Fruit fly (Drosophila melanogaster) whole organism, prepupa: ENCODE data around the gene CG5902.

Experiments used
- CG10669 ChIP-seq: fragments of 200-800 bp; sonication (Bioruptor generic); optimal IDR thresholded peaks from 3 replicates; lab custom pipeline; 2018; ENCODE audit warnings: missing biosample characterization, mild to moderate bottlenecking, missing genetic modification characterization, moderate library complexity
- CG11762 ChIP-seq: fragments of 200-800 bp; sonication (Bioruptor generic); optimal IDR thresholded peaks from 3 replicates; lab custom pipeline; 2016; ENCODE audit warnings: missing biosample characterization, missing genetic modification characterization; ENCODE audit not compliant: insufficient read depth
- CG1621 ChIP-seq: fragments of 200-800 bp; sonication (Bioruptor generic); optimal IDR thresholded peaks from 3 replicates; lab custom pipeline; 2018; ENCODE audit warnings: missing biosample characterization, mild to moderate bottlenecking, missing genetic modification characterization
- CG16779 ChIP-seq: fragments of 200-800 bp; sonication (Bioruptor generic); optimal IDR thresholded peaks from 3 replicates; lab custom pipeline; 2017; ENCODE audit warnings: missing biosample characterization, mild to moderate bottlenecking, missing genetic modification characterization
- CG31627 ChIP-seq: fragments of 200-800 bp; sonication (Bioruptor generic); optimal IDR thresholded peaks from 3 replicates; lab custom pipeline; 2016; ENCODE audit warnings: missing biosample characterization, missing genetic modification characterization
- CG3919 ChIP-seq: fragments of 200-800 bp; sonication (Bioruptor generic); optimal IDR thresholded peaks from 3 replicates; lab custom pipeline; 2016; ENCODE audit warnings: missing biosample characterization, missing genetic modification characterization
- CG6163 ChIP-seq: fragments of 200-800 bp; sonication (Bioruptor generic); IDR thresholded peaks from 3 replicates; pipeline ENCODE4 v1.3.6; 2022; ENCODE audit warnings: missing biosample characterization, missing genetic modification characterization
- CG6276 ChIP-seq: fragments of 200-800 bp; sonication (Bioruptor generic); optimal IDR thresholded peaks from 2 replicates; lab custom pipeline; 2017; ENCODE audit warnings: missing biosample characterization, mild to moderate bottlenecking, missing genetic modification characterization
- CG6792 ChIP-seq: fragments of 200-800 bp; sonication (Bioruptor generic); optimal IDR thresholded peaks from 3 replicates; lab custom pipeline; 2016; ENCODE audit warnings: missing biosample characterization, missing genetic modification characterization
- CG6808 ChIP-seq: fragments of 200-800 bp; sonication (Bioruptor generic); optimal IDR thresholded peaks from 3 replicates; lab custom pipeline; 2017; ENCODE audit warnings: missing biosample characterization, missing genetic modification characterization, mild to moderate bottlenecking, moderate library complexity, missing genetic modification reagents
- CG6854 ChIP-seq: fragments of 200-800 bp; sonication (Bioruptor generic); optimal IDR thresholded peaks from 2 replicates; lab custom pipeline; 2017; ENCODE audit warnings: missing biosample characterization, mild to moderate bottlenecking, missing genetic modification characterization
- CG7368 ChIP-seq: fragments of 200-800 bp; sonication (Bioruptor generic); optimal IDR thresholded peaks from 3 replicates; lab custom pipeline; 2016; ENCODE audit warnings: missing biosample characterization, missing genetic modification characterization
- CG8119 ChIP-seq: fragments of 200-800 bp; sonication (Bioruptor generic); IDR thresholded peaks from 3 replicates; pipeline ENCODE4 v1.3.6; 2022; ENCODE audit warnings: missing biosample characterization, missing genetic modification characterization
- CG8319 ChIP-seq: fragments of 200-800 bp; sonication (Bioruptor generic); optimal IDR thresholded peaks from 3 replicates; lab custom pipeline; 2016; ENCODE audit warnings: missing biosample characterization, missing genetic modification characterization
- CG8632 ChIP-seq: fragments of 200-800 bp; sonication (Bioruptor generic); optimal IDR thresholded peaks from 3 replicates; lab custom pipeline; 2016; ENCODE audit warnings: missing biosample characterization, missing genetic modification characterization
- CG9139 ChIP-seq: fragments of 200-800 bp; sonication (Bioruptor generic); optimal IDR thresholded peaks from 3 replicates; lab custom pipeline; 2017; ENCODE audit warnings: missing biosample characterization, mild to moderate bottlenecking, missing genetic modification characterization
- Eip75B ChIP-seq: fragments of 200-800 bp; sonication (Bioruptor generic); optimal IDR thresholded peaks from 3 replicates; lab custom pipeline; 2016; ENCODE audit warnings: missing biosample characterization, missing genetic modification characterization
- Eip78C ChIP-seq: fragments of 200-800 bp; sonication (Bioruptor generic); peaks from one replicate; lab custom pipeline; 2016; ENCODE audit warnings: missing biosample characterization, missing genetic modification characterization
- Eip93F ChIP-seq: fragments of 200-800 bp; sonication (Bioruptor generic); optimal IDR thresholded peaks from 2 replicates; lab custom pipeline; 2016; ENCODE audit warnings: missing biosample characterization, mild to moderate bottlenecking, missing genetic modification characterization
- Ets21C ChIP-seq: fragments of 200-800 bp; sonication (Bioruptor generic); optimal IDR thresholded peaks from 3 replicates; lab custom pipeline; 2016; ENCODE audit warnings: missing biosample characterization, missing genetic modification characterization
- Ets96B ChIP-seq: fragments of 200-800 bp; optimal IDR thresholded peaks from 2 replicates; lab custom pipeline; 2019; ENCODE audit warnings: missing biosample characterization, mild to moderate bottlenecking, missing genetic modification characterization, moderate library complexity
- Gug ChIP-seq: fragments of 200-800 bp; sonication (Bioruptor generic); IDR thresholded peaks from 2 replicates; pipeline ENCODE4 v1.3.6; 2022; ENCODE audit warnings: missing biosample characterization, missing genetic modification characterization
- Met ChIP-seq: fragments of 200-800 bp; sonication (Bioruptor generic); optimal IDR thresholded peaks from 3 replicates; lab custom pipeline; 2016; ENCODE audit warnings: missing biosample characterization, missing genetic modification characterization
- OdsH ChIP-seq: fragments of 200-800 bp; sonication (Bioruptor generic); optimal IDR thresholded peaks from 3 replicates; lab custom pipeline; 2016; ENCODE audit warnings: missing biosample characterization, missing genetic modification characterization
- Sox102F ChIP-seq: fragments of 200-800 bp; sonication (Bioruptor generic); optimal IDR thresholded peaks from 2 replicates; lab custom pipeline; 2016; ENCODE audit warnings: missing biosample characterization, mild to moderate bottlenecking, missing genetic modification characterization
- Sox14 ChIP-seq: fragments of 200-800 bp; sonication (Bioruptor generic); optimal IDR thresholded peaks from 3 replicates; lab custom pipeline; 2016; ENCODE audit warnings: missing biosample characterization, missing genetic modification characterization
- Sox15 ChIP-seq: fragments of 200-800 bp; sonication (Bioruptor generic); optimal IDR thresholded peaks from 3 replicates; lab custom pipeline; 2016; ENCODE audit warnings: missing biosample characterization, missing genetic modification characterization
- achi ChIP-seq: fragments of 200-800 bp; sonication (Bioruptor generic); optimal IDR thresholded peaks from 3 replicates; lab custom pipeline; 2016; ENCODE audit warnings: missing biosample characterization, missing genetic modification characterization
- cyc ChIP-seq: fragments of 200-800 bp; sonication (Bioruptor generic); optimal IDR thresholded peaks from 3 replicates; lab custom pipeline; 2016; ENCODE audit warnings: missing biosample characterization, missing genetic modification characterization
- dac ChIP-seq: fragments of 200-800 bp; sonication (Bioruptor generic); optimal IDR thresholded peaks from 2 replicates; lab custom pipeline; 2017; ENCODE audit warnings: missing biosample characterization, mild to moderate bottlenecking, missing genetic modification characterization
- dsx ChIP-seq: fragments of 200-800 bp; optimal IDR thresholded peaks from 3 replicates; lab custom pipeline; 2019; ENCODE audit warnings: missing biosample characterization, mild to moderate bottlenecking, missing genetic modification characterization, moderate library complexity; ENCODE audit not compliant: poor library complexity, severe bottlenecking
- eg ChIP-seq: fragments of 200-800 bp; sonication (Bioruptor generic); IDR thresholded peaks from 3 replicates; pipeline ENCODE4 v1.3.6; 2022; ENCODE audit warnings: missing biosample characterization, missing genetic modification characterization
- esn ChIP-seq: fragments of 200-800 bp; sonication (Bioruptor generic); optimal IDR thresholded peaks from 2 replicates; lab custom pipeline; 2016; ENCODE audit warnings: missing biosample characterization, mild to moderate bottlenecking, missing genetic modification characterization, moderate library complexity
- fd59A ChIP-seq: fragments of 200-800 bp; sonication (Bioruptor generic); optimal IDR thresholded peaks from 2 replicates; lab custom pipeline; 2017; ENCODE audit warnings: missing biosample characterization, mild to moderate bottlenecking, missing genetic modification characterization, missing genetic modification reagents
- fkh ChIP-seq: fragments of 200-800 bp; sonication (Bioruptor generic); optimal IDR thresholded peaks from 3 replicates; lab custom pipeline; 2017; ENCODE audit warnings: missing biosample characterization, mild to moderate bottlenecking, missing genetic modification characterization, moderate library complexity
- lz ChIP-seq: fragments of 200-800 bp; sonication (Bioruptor generic); optimal IDR thresholded peaks from 3 replicates; lab custom pipeline; 2016; ENCODE audit warnings: missing biosample characterization, missing genetic modification characterization
- net ChIP-seq: fragments of 200-800 bp; sonication (Bioruptor generic); optimal IDR thresholded peaks from 3 replicates; lab custom pipeline; 2016; ENCODE audit warnings: missing biosample characterization, missing genetic modification characterization
- pdm3 ChIP-seq: fragments of 200-800 bp; sonication (Bioruptor generic); optimal IDR thresholded peaks from 3 replicates; lab custom pipeline; 2016; ENCODE audit warnings: missing biosample characterization, missing genetic modification characterization
- salr ChIP-seq, 2 experiments: fragments of 200-800 bp; sonication (Bioruptor generic); optimal IDR thresholded peaks; 3 replicates each; lab custom pipeline; 2016 to 2018; ENCODE audit warnings: missing biosample characterization in 2 of 2, missing genetic modification characterization in 2 of 2, mild to moderate bottlenecking in 1 of 2
- spab ChIP-seq: fragments of 200-800 bp; sonication (Bioruptor generic); optimal IDR thresholded peaks from 2 replicates; lab custom pipeline; 2017; ENCODE audit warnings: missing biosample characterization, mild to moderate bottlenecking, missing genetic modification characterization, missing genetic modification reagents
- ss ChIP-seq, 2 experiments: fragments of 200-800 bp; sonication (Bioruptor generic); optimal IDR thresholded peaks; 2 replicates in 1 of 2; 3 replicates in 1 of 2; lab custom pipeline; 2017 to 2018; ENCODE audit warnings: mild to moderate bottlenecking in 2 of 2, missing biosample characterization in 2 of 2, missing genetic modification characterization in 2 of 2, moderate library complexity in 1 of 2
- svp ChIP-seq: fragments of 200-800 bp; sonication (Bioruptor generic); peaks from one replicate; lab custom pipeline; 2016; ENCODE audit warnings: missing biosample characterization, missing genetic modification characterization
- vri ChIP-seq: fragments of 200-800 bp; sonication (Bioruptor generic); optimal IDR thresholded peaks from 3 replicates; lab custom pipeline; 2016; ENCODE audit warnings: missing biosample characterization, mild to moderate bottlenecking, missing genetic modification characterization

The CG5902 gene

DNA sequence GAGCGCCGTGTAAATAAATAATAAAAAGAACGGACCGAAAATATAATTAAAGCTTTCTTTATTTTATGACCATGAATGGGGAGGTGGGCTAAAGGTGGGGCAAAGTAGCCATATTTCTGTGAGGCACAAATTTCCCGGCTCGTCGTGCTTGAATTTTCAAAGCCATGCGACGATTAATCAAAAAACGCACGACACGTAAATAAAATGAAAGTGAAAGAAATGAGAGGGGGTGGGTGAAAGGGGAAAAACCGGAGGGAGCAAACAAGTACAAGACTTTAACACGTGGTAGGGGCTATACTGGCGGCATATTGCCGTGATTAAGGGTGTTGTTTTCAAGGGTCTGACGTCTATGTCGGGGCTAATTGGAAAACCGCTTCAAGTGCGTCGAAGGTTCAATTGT is 14.7 kb downstream of the CG5902 start:
- no peak for TF ChIP-seq CG16779
- no peak for TF ChIP-seq CG7368 (GFP tag; lab: Kevin White, UChicago)
- no peak for TF ChIP-seq eg (GFP tag; lab: Robert Waterston, UW)
- peak; percentile 4 for TF ChIP-seq fkh (GFP tag; lab: Kevin White, UChicago)
- TF ChIP-seq CG6792, result no peak
- TF ChIP-seq Eip93F (GFP tag; lab: Kevin White, UChicago), result no peak
- TF ChIP-seq, all 60 proteins: peak for 1

DNA sequence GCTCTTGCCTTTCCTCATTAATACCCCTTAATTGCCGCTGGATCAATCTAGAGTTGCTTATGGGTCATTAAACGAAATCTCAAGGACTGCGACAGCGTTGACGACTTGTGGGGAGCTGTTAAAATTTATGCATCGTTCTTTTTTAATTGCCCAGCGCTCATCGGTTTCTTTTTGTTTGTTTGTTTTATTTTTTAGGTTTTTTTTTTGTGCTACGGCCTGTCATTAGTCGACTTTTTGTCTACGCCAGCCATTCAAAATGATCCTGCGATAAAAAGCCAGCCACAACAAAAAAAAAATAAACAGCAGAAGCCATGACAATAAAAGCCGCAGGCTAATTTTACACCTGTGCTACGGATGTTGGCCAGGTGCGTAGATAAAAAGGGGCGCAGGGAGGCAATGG is 17.5 kb downstream of the CG5902 start:
- TF ChIP-seq vri (GFP tag; lab: Kevin White, UChicago), result no peak
- TF ChIP-seq CG6163 (GFP tag; lab: Robert Waterston, UW), result peak; percentile 46; the same call in 2 of the 3 replicates
- peak; percentile 17 for TF ChIP-seq CG1621 (tag; lab: Kevin White, UChicago)
- no peak for TF ChIP-seq fd59A (GFP tag; lab: Kevin White, UChicago)
- no peak for TF ChIP-seq Sox15 (GFP tag; lab: Kevin White, UChicago)
- peak; percentile 60 for TF ChIP-seq spab (GFP tag; lab: Kevin White, UChicago)
- no peak for TF ChIP-seq dac (GFP tag; lab: Kevin White, UChicago)
- TF ChIP-seq Eip78C (GFP tag; lab: Kevin White, UChicago), result peak; percentile 50
- TF ChIP-seq CG8319 (GFP tag; lab: Kevin White, UChicago), result no peak
- TF ChIP-seq CG6808 (GFP tag; lab: Kevin White, UChicago), result peak; percentile 75
- TF ChIP-seq CG9139 (GFP tag; lab: Kevin White, UChicago), result peak; percentile 66
- peak; percentile 34 for TF ChIP-seq dsx (GFP tag; lab: Kevin White, UChicago)
- TF ChIP-seq eg (GFP tag; lab: Robert Waterston, UW), result no peak
- no peak for TF ChIP-seq Eip75B (GFP tag; lab: Kevin White, UChicago)
- peak; percentile 21 for TF ChIP-seq CG10669 (GFP tag; lab: Kevin White, UChicago)
- TF ChIP-seq Eip93F (GFP tag; lab: Kevin White, UChicago), result no peak
- no peak for TF ChIP-seq cyc
- TF ChIP-seq lz (GFP tag; lab: Kevin White, UChicago), result no peak
- TF ChIP-seq Ets96B (tag; lab: Kevin White, UChicago), result no peak
- no peak for TF ChIP-seq salr (GFP tag; optimal IDR thresholded peaks at IDR 0.05; lab: Kevin White, UChicago)
- TF ChIP-seq CG8632 (GFP tag; lab: Kevin White, UChicago), result no peak
- TF ChIP-seq pdm3 (GFP tag; lab: Kevin White, UChicago), result no peak
- TF ChIP-seq CG3919, result no peak
- TF ChIP-seq CG6854 (GFP tag; lab: Kevin White, UChicago), result no peak
- TF ChIP-seq ss (GFP tag; optimal IDR thresholded peaks at IDR 0.05; lab: Kevin White, UChicago), result peak; percentile 76 to 84
- no peak for TF ChIP-seq esn

DNA sequence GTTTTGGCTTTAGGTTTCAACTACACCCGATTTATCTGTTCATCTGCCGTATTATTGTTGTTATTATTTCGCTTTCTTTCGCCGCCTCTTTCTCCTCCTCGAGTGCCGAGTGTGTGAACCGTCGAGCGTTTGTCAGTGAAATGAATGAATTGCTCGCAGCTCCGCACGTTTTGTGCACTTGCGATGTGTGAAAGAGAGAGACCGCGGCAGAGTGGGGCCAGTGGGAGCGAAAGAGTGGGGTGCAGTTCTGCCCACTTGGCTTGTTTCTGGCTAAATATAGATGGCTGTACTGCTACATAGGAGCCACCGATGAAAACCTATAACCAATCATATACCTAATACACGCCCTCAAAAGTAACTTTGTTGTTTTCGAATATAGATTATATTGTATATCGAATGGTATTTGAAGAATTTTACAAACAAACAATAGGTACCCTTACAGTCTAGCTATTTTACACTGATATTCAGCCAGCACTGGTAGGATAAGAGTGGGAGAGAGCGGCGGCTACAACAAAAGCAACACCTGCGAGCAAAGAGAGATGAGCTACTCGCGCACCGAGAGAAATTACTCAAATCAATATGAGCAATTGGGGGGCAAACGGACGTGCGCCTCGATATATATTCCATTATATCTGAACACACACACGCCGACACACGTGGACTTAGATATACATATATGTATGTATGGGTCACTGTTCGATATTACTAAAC is 20.2 kb downstream of the CG5902 start:
- TF ChIP-seq CG6808 (GFP tag; lab: Kevin White, UChicago) (peak; percentile 14), net (peak; percentile 24), CG10669 (GFP tag; lab: Kevin White, UChicago) (no peak), fkh (GFP tag; lab: Kevin White, UChicago) (no peak), svp (peak; percentile 80), CG8119 (GFP tag; lab: Robert Waterston, UW) (peak; percentile 55), Ets96B (tag; lab: Kevin White, UChicago) (no peak), Met (GFP tag; lab: Kevin White, UChicago) (peak; percentile 56), Ets21C (GFP tag; lab: Kevin White, UChicago) (peak; percentile 21), vri (GFP tag; lab: Kevin White, UChicago) (peak; percentile 9), ss (GFP tag; optimal IDR thresholded peaks at IDR 0.05; lab: Kevin White, UChicago) (peak in 1 of 2 experiments; percentile 26), Gug (GFP tag; lab: Robert Waterston, UW) (peak; percentile 46), Sox14 (peak; percentile 54), eg (GFP tag; lab: Robert Waterston, UW) (peak; percentile 54), CG6163 (GFP tag; lab: Robert Waterston, UW) (peak; percentile 41; the same call in 1 of the 3 replicates), CG6276 (GFP tag; lab: Kevin White, UChicago) (peak; percentile 41), CG16779 (peak; percentile 22), Sox102F (GFP tag; lab: Kevin White, UChicago) (no peak), CG6854 (GFP tag; lab: Kevin White, UChicago) (peak; percentile 17), Eip78C (GFP tag; lab: Kevin White, UChicago) (peak; percentile 84), CG1621 (tag; lab: Kevin White, UChicago) (no peak), lz (GFP tag; lab: Kevin White, UChicago) (peak; percentile 22), CG31627 (GFP tag; lab: Kevin White, UChicago) (peak; percentile 20), OdsH (GFP tag; lab: Kevin White, UChicago) (peak; percentile 47), CG11762 (GFP tag; lab: Kevin White, UChicago) (no peak), CG3919 (peak; percentile 10), achi (GFP tag; lab: Kevin White, UChicago) (no peak), Sox15 (GFP tag; lab: Kevin White, UChicago) (no peak), pdm3 (GFP tag; lab: Kevin White, UChicago) (peak; percentile 4), CG6792 (peak; percentile 8)
